Fruit fly (Drosophila melanogaster) whole organism, embryonic: ENCODE measurements around the gene CG6966.

Experiments
- CG11695 ChIP-seq: fragments of 200-800 bp; sonication (Bioruptor generic); IDR thresholded peaks from 3 replicates; pipeline ENCODE4 v1.3.6; 2022; ENCODE audit warnings: missing biosample characterization, missing genetic modification characterization
- CG12391 ChIP-seq: fragments of 200-800 bp; sonication (Bioruptor generic); optimal IDR thresholded peaks from 3 replicates; lab custom pipeline; 2018; ENCODE audit warnings: missing biosample characterization, mild to moderate bottlenecking, missing genetic modification characterization, moderate library complexity
- CG12942 ChIP-seq: fragments of 200-800 bp; sonication (Bioruptor generic); optimal IDR thresholded peaks from 3 replicates; lab custom pipeline; 2016; ENCODE audit warnings: missing biosample characterization, missing genetic modification characterization
- CG14050 ChIP-seq: fragments of 200-800 bp; sonication (Bioruptor generic); IDR thresholded peaks from 3 replicates; pipeline ENCODE4 v1.3.6; 2022; ENCODE audit warnings: missing biosample characterization, missing genetic modification characterization
- CG15073 ChIP-seq: fragments of 200-800 bp; sonication (Bioruptor generic); optimal IDR thresholded peaks from 2 replicates; lab custom pipeline; 2016; ENCODE audit warnings: missing biosample characterization, missing genetic modification characterization
- CG16779 ChIP-seq: fragments of 200-800 bp; sonication (Bioruptor generic); IDR thresholded peaks from 2 replicates; pipeline ENCODE4 v1.3.6; 2022; ENCODE audit warnings: missing biosample characterization, missing genetic modification characterization
- CG1792 ChIP-seq: fragments of 200-800 bp; sonication (Bioruptor generic); optimal IDR thresholded peaks from 2 replicates; lab custom pipeline; 2016; ENCODE audit warnings: missing biosample characterization, missing genetic modification characterization
- CG2129 ChIP-seq: fragments of 200-800 bp; sonication (Bioruptor generic); IDR thresholded peaks from 2 replicates; pipeline ENCODE4 v1.3.6; 2022; ENCODE audit warnings: missing biosample characterization, missing genetic modification characterization; ENCODE audit not compliant: partially characterized antibody
- CG34422 ChIP-seq: fragments of 200-800 bp; sonication (Bioruptor generic); IDR thresholded peaks from 3 replicates; pipeline ENCODE4 v1.3.6; 2022; ENCODE audit warnings: missing biosample characterization, missing genetic modification characterization
- CG43689 ChIP-seq: fragments of 200-800 bp; sonication (Bioruptor generic); IDR thresholded peaks from 2 replicates; pipeline ENCODE4 v1.3.6; 2022; ENCODE audit warnings: missing biosample characterization, missing genetic modification characterization
- CG6654 ChIP-seq: fragments of 200-800 bp; sonication (Bioruptor generic); optimal IDR thresholded peaks from 2 replicates; lab custom pipeline; 2017; ENCODE audit warnings: missing biosample characterization, mild to moderate bottlenecking, missing genetic modification characterization
- CG6683 ChIP-seq: fragments of 200-800 bp; sonication (Bioruptor generic); optimal IDR thresholded peaks from 2 replicates; lab custom pipeline; 2017; ENCODE audit warnings: missing biosample characterization, mild to moderate bottlenecking, missing genetic modification characterization, missing genetic modification reagents
- CG6791 ChIP-seq: fragments of 200-800 bp; sonication (Bioruptor generic); IDR thresholded peaks from 3 replicates; pipeline ENCODE4 v1.3.6; 2022; ENCODE audit warnings: missing biosample characterization, missing genetic modification characterization; ENCODE audit not compliant: partially characterized antibody
- CG7357 ChIP-seq: fragments of 200-800 bp; sonication (Bioruptor generic); IDR thresholded peaks from 3 replicates; pipeline ENCODE4 v1.3.6; 2022; ENCODE audit warnings: missing biosample characterization, missing genetic modification characterization
- CG9876 ChIP-seq: fragments of 200-800 bp; sonication (Bioruptor generic); optimal IDR thresholded peaks from 2 replicates; lab custom pipeline; 2016; ENCODE audit warnings: missing biosample characterization, missing genetic modification characterization
- CTCF ChIP-seq: fragments of 200-800 bp; sonication (Bioruptor generic); optimal IDR thresholded peaks from 2 replicates; lab custom pipeline; 2017; ENCODE audit warnings: missing biosample characterization, mild to moderate bottlenecking, missing genetic modification characterization, moderate library complexity
- Chrac-16 ChIP-seq: fragments of 200-800 bp; sonication (Bioruptor generic); optimal IDR thresholded peaks from 3 replicates; lab custom pipeline; 2016; ENCODE audit warnings: missing biosample characterization, missing genetic modification characterization
- Dbx ChIP-seq: fragments of 200-800 bp; sonication (Bioruptor generic); IDR thresholded peaks from 3 replicates; pipeline ENCODE4 v1.3.6; 2022; ENCODE audit warnings: missing biosample characterization, missing genetic modification characterization
- Deaf1 ChIP-seq: fragments of 200-800 bp; optimal IDR thresholded peaks from 3 replicates; lab custom pipeline; 2019; ENCODE audit warnings: missing biosample characterization, mild to moderate bottlenecking, missing genetic modification characterization, moderate library complexity
- Ets65A ChIP-seq: fragments of 200-800 bp; sonication (Bioruptor generic); peaks from one replicate; lab custom pipeline; 2016; ENCODE audit warnings: missing biosample characterization, missing genetic modification characterization
- H2.0 ChIP-seq: fragments of 200-800 bp; sonication (Bioruptor generic); IDR thresholded peaks from 2 replicates; pipeline ENCODE4 v1.3.6; 2022; ENCODE audit warnings: missing biosample characterization, missing genetic modification characterization
- Jarid2 ChIP-seq: fragments of 200-800 bp; sonication (Bioruptor generic); optimal IDR thresholded peaks from 3 replicates; lab custom pipeline; 2017; ENCODE audit warnings: mild to moderate bottlenecking, missing biosample characterization, missing genetic modification reagents, missing genetic modification characterization
- Lhr ChIP-seq: fragments of 200-800 bp; sonication (Bioruptor generic); optimal IDR thresholded peaks from 3 replicates; lab custom pipeline; 2017; ENCODE audit warnings: mild to moderate bottlenecking, missing biosample characterization, missing genetic modification reagents, missing genetic modification characterization
- Max ChIP-seq: fragments of 200-800 bp; sonication (Bioruptor generic); optimal IDR thresholded peaks from 2 replicates; lab custom pipeline; 2016; ENCODE audit warnings: missing biosample characterization, mild to moderate bottlenecking, missing genetic modification characterization
- Optix ChIP-seq: fragments of 200-800 bp; sonication (Bioruptor generic); IDR thresholded peaks from 3 replicates; pipeline ENCODE4 v1.3.6; 2022; ENCODE audit warnings: missing biosample characterization, missing genetic modification characterization
- Poxn ChIP-seq: fragments of 200-800 bp; sonication (Bioruptor generic); IDR thresholded peaks from 2 replicates; pipeline ENCODE4 v1.3.6; 2022; ENCODE audit warnings: missing biosample characterization, missing genetic modification characterization
- Ptx1 ChIP-seq: fragments of 200-800 bp; sonication (Bioruptor generic); IDR thresholded peaks from 2 replicates; pipeline ENCODE4 v1.3.6; 2022; ENCODE audit warnings: missing biosample characterization, missing genetic modification characterization
- Rfx ChIP-seq: fragments of 200-800 bp; sonication (Bioruptor generic); IDR thresholded peaks from 2 replicates; pipeline ENCODE4 v1.3.6; 2022; ENCODE audit warnings: missing biosample characterization, missing genetic modification characterization
- Sox100B ChIP-seq: fragments of 200-800 bp; sonication (Bioruptor generic); optimal IDR thresholded peaks from 3 replicates; lab custom pipeline; 2018; ENCODE audit warnings: missing biosample characterization, mild to moderate bottlenecking, missing genetic modification characterization
- TFAM ChIP-seq: fragments of 200-800 bp; sonication (Bioruptor generic); optimal IDR thresholded peaks from 2 replicates; lab custom pipeline; 2017; ENCODE audit warnings: missing biosample characterization, missing genetic modification characterization, inconsistent platforms
- amos ChIP-seq: fragments of 200-800 bp; sonication (Bioruptor generic); IDR thresholded peaks from 2 replicates; pipeline ENCODE4 v1.3.6; 2022; ENCODE audit warnings: missing biosample characterization, missing genetic modification characterization; ENCODE audit not compliant: partially characterized antibody
- aop ChIP-seq: fragments of 200-800 bp; sonication (Bioruptor generic); IDR thresholded peaks from 2 replicates; pipeline ENCODE4 v1.3.6; 2022; ENCODE audit warnings: missing biosample characterization, missing genetic modification characterization
- bsh ChIP-seq, 2 experiments: fragments of 200-800 bp; sonication (Bioruptor generic); optimal IDR thresholded peaks; 2 replicates each; lab custom pipeline; 2017 to 2018; ENCODE audit warnings: mild to moderate bottlenecking in 2 of 2, missing biosample characterization in 2 of 2, missing genetic modification characterization in 2 of 2, moderate library complexity in 1 of 2
- chif ChIP-seq, 2 experiments: fragments of 200-800 bp; sonication (Bioruptor generic); optimal IDR thresholded peaks; 3 replicates each; lab custom pipeline; 2016; ENCODE audit warnings: missing biosample characterization in 2 of 2, missing genetic modification characterization in 2 of 2
- ci ChIP-seq: fragments of 200-800 bp; sonication (Bioruptor generic); IDR thresholded peaks from 3 replicates; pipeline ENCODE4 v1.3.6; 2022; ENCODE audit warnings: missing biosample characterization, missing genetic modification characterization
- gce ChIP-seq: fragments of 200-800 bp; sonication (Bioruptor generic); IDR thresholded peaks from 3 replicates; pipeline ENCODE4 v1.3.6; 2022; ENCODE audit warnings: missing biosample characterization, missing genetic modification characterization
- gsb ChIP-seq: fragments of 200-800 bp; sonication (Bioruptor generic); IDR thresholded peaks from 2 replicates; pipeline ENCODE4 v1.3.6; 2022; ENCODE audit warnings: missing biosample characterization, missing genetic modification characterization
- kah ChIP-seq: fragments of 200-800 bp; sonication (Bioruptor generic); optimal IDR thresholded peaks from 2 replicates; lab custom pipeline; 2018; ENCODE audit warnings: missing biosample characterization, mild to moderate bottlenecking, missing genetic modification characterization
- ken ChIP-seq: fragments of 200-800 bp; sonication (Bioruptor generic); IDR thresholded peaks from 3 replicates; pipeline ENCODE4 v1.3.6; 2022; ENCODE audit warnings: missing biosample characterization, missing genetic modification characterization
- klu ChIP-seq: fragments of 200-800 bp; sonication (Bioruptor generic); IDR thresholded peaks from 2 replicates; pipeline ENCODE4 v1.3.6; 2022; ENCODE audit warnings: missing biosample characterization, missing genetic modification characterization
- nau ChIP-seq: fragments of 200-800 bp; sonication (Bioruptor generic); optimal IDR thresholded peaks from 3 replicates; lab custom pipeline; 2017; ENCODE audit warnings: missing biosample characterization, mild to moderate bottlenecking, missing genetic modification characterization, missing genetic modification reagents
- nerfin-2 ChIP-seq: fragments of 200-800 bp; sonication (Bioruptor generic); IDR thresholded peaks from 2 replicates; pipeline ENCODE4 v1.3.6; 2022; ENCODE audit warnings: missing biosample characterization, missing genetic modification characterization; ENCODE audit not compliant: partially characterized antibody
- nmo ChIP-seq: fragments of 200-800 bp; sonication (Bioruptor generic); optimal IDR thresholded peaks from 2 replicates; lab custom pipeline; 2018; ENCODE audit warnings: missing biosample characterization, mild to moderate bottlenecking, missing genetic modification characterization, moderate library complexity
- oc ChIP-seq: fragments of 200-800 bp; sonication (Bioruptor generic); optimal IDR thresholded peaks from 2 replicates; lab custom pipeline; 2018; ENCODE audit warnings: missing biosample characterization, mild to moderate bottlenecking, missing genetic modification characterization, moderate library complexity
- odd ChIP-seq: fragments of 200-800 bp; sonication (Bioruptor generic); optimal IDR thresholded peaks from 2 replicates; lab custom pipeline; 2017; ENCODE audit warnings: missing biosample characterization, mild to moderate bottlenecking, missing genetic modification characterization
- pan ChIP-seq, 4 experiments: fragments of >200 bp in 3 of 4; fragments of 200-800 bp in 1 of 4; sonication (Bioruptor generic) in 1 of 4; optimal IDR thresholded peaks in 3 of 4; IDR thresholded peaks in 1 of 4; 2 replicates each; pipeline versions ENCODE4 v1.3.6 to Lab custom; 2017 to 2022; ENCODE audit warnings: missing biosample characterization in 2 of 4, missing genetic modification characterization in 2 of 4, mixed read lengths in 1 of 4
- sd ChIP-seq: fragments of 200-800 bp; sonication (Bioruptor generic); optimal IDR thresholded peaks from 3 replicates; lab custom pipeline; 2018; ENCODE audit warnings: missing biosample characterization, mild to moderate bottlenecking, missing genetic modification characterization, moderate library complexity
- sima ChIP-seq: fragments of 200-800 bp; sonication (Bioruptor generic); optimal IDR thresholded peaks from 2 replicates; lab custom pipeline; 2016; ENCODE audit warnings: missing biosample characterization, missing genetic modification characterization
- sisA ChIP-seq: fragments of 200-800 bp; sonication (Bioruptor generic); IDR thresholded peaks from 2 replicates; pipeline ENCODE4 v1.3.6; 2022; ENCODE audit warnings: missing biosample characterization, missing genetic modification characterization
- stwl ChIP-seq: fragments of 200-800 bp; sonication (Bioruptor generic); optimal IDR thresholded peaks from 3 replicates; lab custom pipeline; 2018; ENCODE audit warnings: missing biosample characterization, mild to moderate bottlenecking, missing genetic modification characterization, moderate library complexity
- tna ChIP-seq: fragments of 200-800 bp; sonication (Bioruptor generic); IDR thresholded peaks from 2 replicates; pipeline ENCODE4 v1.3.6; 2022; ENCODE audit warnings: missing biosample characterization, missing genetic modification characterization; ENCODE audit not compliant: partially characterized antibody
- twi ChIP-seq: fragments of 200-800 bp; optimal IDR thresholded peaks from 2 replicates; lab custom pipeline; 2019; ENCODE audit warnings: missing biosample characterization, mild to moderate bottlenecking, missing genetic modification characterization, moderate library complexity

Gene CG6966

dm6 chr3R:15076963-15077362, 18.5 kb downstream of the CG6966 start, which contains the start of gene dpr9 (continued):
- TF ChIP-seq CG12391 (tag; lab: Kevin White, UChicago) (no peak), Chrac-16 (no peak), kah (GFP tag; lab: Kevin White, UChicago) (no peak), Ptx1 (GFP tag; lab: Robert Waterston, UW) (no peak), Deaf1 (tag; lab: Kevin White, UChicago) (peak; percentile 91), Max (GFP tag; lab: Kevin White, UChicago) (no peak), bsh (GFP tag; optimal IDR thresholded peaks at IDR 0.05; lab: Kevin White, UChicago) (no peak), CG6654 (GFP tag; lab: Kevin White, UChicago) (no peak), Ets65A (GFP tag; lab: Kevin White, UChicago) (peak; percentile 11), stwl (tag; lab: Kevin White, UChicago) (no peak), twi (no peak), CG7357 (GFP tag; lab: Robert Waterston, UW) (no peak), nmo (GFP tag; lab: Kevin White, UChicago) (no peak), ci (GFP tag; lab: Robert Waterston, UW) (no peak), pan (optimal IDR thresholded peaks at IDR 0.05; lab: Kevin White, UChicago) (no peak), pan (GFP tag; optimal IDR thresholded peaks at IDR 0.05 in 1 of 2, IDR thresholded peaks at IDR 0.05 in 1 of 2) (no peak), CG6791 (GFP tag; lab: Robert Waterston, UW) (no peak), tna (GFP tag; lab: Robert Waterston, UW) (no peak), CG2129 (GFP tag; lab: Robert Waterston, UW) (no peak), Rfx (GFP tag; lab: Robert Waterston, UW) (peak; percentile 28), CG11695 (no peak), CG34422 (GFP tag; lab: Robert Waterston, UW) (no peak), sd (tag; lab: Kevin White, UChicago) (no peak), ken (no peak), Optix (GFP tag; lab: Robert Waterston, UW) (no peak), CTCF (GFP tag; lab: Kevin White, UChicago) (peak; percentile 20), Dbx (GFP tag; lab: Robert Waterston, UW) (no peak), Lhr (GFP tag; lab: Kevin White, UChicago) (no peak), CG12942 (GFP tag; lab: Kevin White, UChicago) (no peak), CG1792 (GFP tag; lab: Kevin White, UChicago) (no peak), H2.0 (GFP tag; lab: Robert Waterston, UW) (no peak), sisA (no peak), TFAM (GFP tag; lab: Kevin White, UChicago) (no peak), Poxn (no peak), Jarid2 (GFP tag; lab: Kevin White, UChicago) (peak; percentile 67), oc (no peak), odd (GFP tag; lab: Kevin White, UChicago) (no peak), CG9876 (GFP tag; lab: Kevin White, UChicago) (no peak), sima (GFP tag; lab: Kevin White, UChicago) (no peak), CG16779 (0 out of 2 replicates have a peak, but pooled peaks have one; percentile 40), CG6683 (GFP tag; lab: Kevin White, UChicago) (no peak), nau (GFP tag; lab: Kevin White, UChicago) (no peak), chif (GFP tag; optimal IDR thresholded peaks at IDR 0.05; lab: Kevin White, UChicago) (no peak), aop (GFP tag; lab: Robert Waterston, UW) (no peak), CG15073 (GFP tag; lab: Kevin White, UChicago) (no peak), CG14050 (no peak), nerfin-2 (GFP tag; lab: Robert Waterston, UW) (no peak), CG43689 (GFP tag; lab: Robert Waterston, UW) (no peak), gce (no peak), gsb (GFP tag; lab: Robert Waterston, UW) (no peak), Sox100B (GFP tag; lab: Kevin White, UChicago) (no peak), klu (GFP tag; lab: Robert Waterston, UW) (no peak), amos (GFP tag; lab: Robert Waterston, UW) (peak; percentile 7; the same call in 1 of the 2 replicates)
